Worm (Caenorhabditis elegans) whole organism, L4 larva: ENCODE measurements around the gene acdh-8.

ENCODE experiments used
- F37D6.2 ChIP-seq: sonication (generic microtip); optimal IDR thresholded peaks from 2 replicates; lab custom pipeline; 2016; ENCODE audit warnings: mild to moderate bottlenecking, missing genetic modification characterization, missing compliant biosample characterization
- Y105C5A.15 ChIP-seq: fragments of 200-800 bp; sonication (Bioruptor generic); IDR thresholded peaks from 2 replicates; pipeline ENCODE4 v1.3.6; 2022; ENCODE audit warnings: missing genetic modification characterization, missing compliant biosample characterization
- Y48G9A.11 ChIP-seq: fragments of 200-800 bp; sonication (Bioruptor generic); IDR thresholded peaks from 2 replicates; pipeline ENCODE4 v1.3.6; 2022; ENCODE audit warnings: missing genetic modification reagents, missing genetic modification characterization, missing compliant biosample characterization
- Y75B8A.6 ChIP-seq: fragments of 200-800 bp; sonication (Bioruptor generic); IDR thresholded peaks from 2 replicates; pipeline ENCODE4 v1.3.6; 2022; ENCODE audit warnings: missing genetic modification reagents, missing genetic modification characterization, missing compliant biosample characterization
- aha-1 ChIP-seq: fragments of 150-350 bp; peaks from one replicate; lab custom pipeline; 2014; ENCODE audit warnings: missing biosample characterization, missing genetic modification characterization
- aly-2 ChIP-seq: sonication (generic microtip); optimal IDR thresholded peaks from 2 replicates; lab custom pipeline; 2018; ENCODE audit warnings: missing biosample characterization, missing genetic modification characterization
- arid-1 ChIP-seq: fragments of 200-800 bp; sonication (Bioruptor generic); conservative IDR thresholded peaks from 2 replicates; pipeline ENCODE4 v1.3.6; 2022; ENCODE audit warnings: missing genetic modification reagents, missing genetic modification characterization, missing compliant biosample characterization
- ceh-20 ChIP-seq: fragments of 200-800 bp; sonication (Bioruptor generic); IDR thresholded peaks from 2 replicates; pipeline ENCODE4 v1.3.6; 2022; ENCODE audit warnings: missing genetic modification reagents, missing genetic modification characterization, missing compliant biosample characterization
- ceh-82 ChIP-seq: sonication (generic microtip); optimal IDR thresholded peaks from 2 replicates; lab custom pipeline; 2017; ENCODE audit warnings: missing biosample characterization, missing genetic modification characterization
- cey-2 ChIP-seq: sonication (generic microtip); optimal IDR thresholded peaks from 3 replicates; lab custom pipeline; 2017; ENCODE audit warnings: missing genetic modification characterization, mild to moderate bottlenecking, missing compliant biosample characterization, antibody characterized with exemption, borderline replicate concordance; ENCODE audit not compliant: insufficient read depth
- ctbp-1 ChIP-seq: fragments of 200-800 bp; sonication (Bioruptor generic); IDR thresholded peaks from 2 replicates; pipeline ENCODE4 v1.3.6; 2022; ENCODE audit warnings: missing genetic modification reagents, missing genetic modification characterization, missing compliant biosample characterization
- daf-12 ChIP-seq: fragments of 150-350 bp; optimal IDR thresholded peaks from 2 replicates; lab custom pipeline; 2014; ENCODE audit warnings: missing biosample characterization, missing genetic modification reagents, missing genetic modification characterization
- daf-8 ChIP-seq: fragments of 200-800 bp; sonication (Bioruptor generic); IDR thresholded peaks from 2 replicates; pipeline ENCODE4 v1.3.6; 2022; ENCODE audit warnings: missing genetic modification characterization, missing compliant biosample characterization
- dmd-6 ChIP-seq: fragments of 200-800 bp; sonication (Bioruptor generic); IDR thresholded peaks from 2 replicates; pipeline ENCODE4 v1.3.6; 2022; ENCODE audit warnings: missing genetic modification reagents, missing genetic modification characterization, missing compliant biosample characterization
- dmd-8 ChIP-seq: fragments of 200-800 bp; sonication (Bioruptor generic); IDR thresholded peaks from 2 replicates; pipeline ENCODE4 v1.3.6; 2022; ENCODE audit warnings: missing genetic modification characterization, missing compliant biosample characterization
- dpl-1 ChIP-seq: fragments of 150-350 bp; optimal IDR thresholded peaks from 2 replicates; lab custom pipeline; 2014; ENCODE audit warnings: missing biosample characterization, missing genetic modification reagents, missing genetic modification characterization
- fkh-10 ChIP-seq: fragments of 150-350 bp; optimal IDR thresholded peaks from 2 replicates; lab custom pipeline; 2014; ENCODE audit warnings: missing biosample characterization, missing genetic modification reagents, missing genetic modification characterization
- fos-1 ChIP-seq: fragments of 150-350 bp; optimal IDR thresholded peaks from 2 replicates; lab custom pipeline; 2014; ENCODE audit warnings: missing biosample characterization, missing genetic modification characterization
- hmg-1.1 ChIP-seq: fragments of 200-800 bp; sonication (Bioruptor generic); IDR thresholded peaks from 2 replicates; pipeline ENCODE4 v1.3.6; 2022; ENCODE audit warnings: missing genetic modification reagents, missing genetic modification characterization, missing compliant biosample characterization
- lin-1 ChIP-seq: fragments of 200-800 bp; sonication (Bioruptor generic); IDR thresholded peaks from 2 replicates; pipeline ENCODE4 v1.3.6; 2022; ENCODE audit warnings: missing genetic modification reagents, missing genetic modification characterization, missing compliant biosample characterization
- lin-29 ChIP-seq: fragments of 200-800 bp; sonication (Bioruptor generic); IDR thresholded peaks from 2 replicates; pipeline ENCODE4 v1.3.6; 2022; ENCODE audit warnings: missing genetic modification reagents, missing genetic modification characterization, missing compliant biosample characterization
- lin-38 ChIP-seq: fragments of 200-800 bp; sonication (Bioruptor generic); IDR thresholded peaks from 2 replicates; pipeline ENCODE4 v1.3.6; 2022; ENCODE audit warnings: missing genetic modification reagents, missing genetic modification characterization, missing compliant biosample characterization
- lin-39 ChIP-seq: fragments of 150-350 bp; optimal IDR thresholded peaks from 2 replicates; lab custom pipeline; 2014; ENCODE audit warnings: missing biosample characterization, missing genetic modification reagents, missing genetic modification characterization
- lsy-2 ChIP-seq, 2 experiments: fragments of 150-350 bp in 1 of 2; sonication (generic microtip) in 1 of 2; optimal IDR thresholded peaks; 2 replicates each; lab custom pipeline; 2014 to 2017; ENCODE audit warnings: missing biosample characterization in 2 of 2, missing genetic modification characterization in 2 of 2
- madf-9 ChIP-seq: fragments of 200-800 bp; sonication (Bioruptor generic); conservative IDR thresholded peaks from 2 replicates; pipeline ENCODE4 v1.3.6; 2022; ENCODE audit warnings: missing genetic modification reagents, missing genetic modification characterization, missing compliant biosample characterization
- mdl-1 ChIP-seq, 2 experiments: fragments of 150-350 bp in 1 of 2; sonication (generic microtip) in 1 of 2; optimal IDR thresholded peaks; 2 replicates each; lab custom pipeline; 2014 to 2017; ENCODE audit warnings: missing biosample characterization in 2 of 2, missing genetic modification characterization in 2 of 2
- mdt-29 ChIP-seq: fragments of 200-800 bp; sonication (Bioruptor generic); IDR thresholded peaks from 2 replicates; pipeline ENCODE4 v1.3.6; 2022; ENCODE audit warnings: missing genetic modification reagents, missing genetic modification characterization, missing compliant biosample characterization
- mep-1 ChIP-seq: fragments of 150-350 bp; sonication (generic microtip); optimal IDR thresholded peaks from 3 replicates; lab custom pipeline; 2014; ENCODE audit warnings: missing biosample characterization, missing genetic modification characterization
- nhr-237 ChIP-seq: sonication (generic microtip); optimal IDR thresholded peaks from 2 replicates; lab custom pipeline; 2017; ENCODE audit warnings: missing biosample characterization, missing genetic modification characterization
- nhr-28 ChIP-seq: fragments of 150-350 bp; optimal IDR thresholded peaks from 2 replicates; lab custom pipeline; 2014; ENCODE audit warnings: missing biosample characterization, missing genetic modification characterization
- nhr-42 ChIP-seq: fragments of 200-800 bp; sonication (Bioruptor generic); IDR thresholded peaks from 2 replicates; pipeline ENCODE4 v1.3.6; 2022; ENCODE audit warnings: missing genetic modification characterization, missing compliant biosample characterization
- pha-4 ChIP-seq, 2 experiments: fragments of 150-350 bp in 1 of 2; fragments of 200-800 bp in 1 of 2; sonication (Bioruptor generic) in 1 of 2; IDR thresholded peaks in 1 of 2; optimal IDR thresholded peaks in 1 of 2; 2 replicates each; pipeline versions ENCODE4 v1.3.6 to Lab custom; 2014 to 2022; ENCODE audit warnings: missing genetic modification characterization in 2 of 2, missing genetic modification reagents in 2 of 2, missing biosample characterization in 1 of 2, missing compliant biosample characterization in 1 of 2
- pqm-1 ChIP-seq: sonication (generic microtip); optimal IDR thresholded peaks from 2 replicates; lab custom pipeline; 2017; ENCODE audit warnings: missing biosample characterization, missing genetic modification characterization
- snpc-1.2 ChIP-seq: fragments of 200-800 bp; sonication (Bioruptor generic); IDR thresholded peaks from 2 replicates; pipeline ENCODE4 v1.3.6; 2022; ENCODE audit warnings: missing genetic modification reagents, missing genetic modification characterization, missing compliant biosample characterization
- snpc-4 ChIP-seq: fragments of 150-350 bp; optimal IDR thresholded peaks from 2 replicates; lab custom pipeline; 2014; ENCODE audit warnings: missing biosample characterization, missing genetic modification characterization
- tag-97 ChIP-seq: fragments of 200-800 bp; sonication (Bioruptor generic); IDR thresholded peaks from 2 replicates; pipeline ENCODE4 v1.3.6; 2022; ENCODE audit warnings: missing genetic modification characterization, missing compliant biosample characterization
- tra-1 ChIP-seq: fragments of 200-800 bp; sonication (Bioruptor generic); IDR thresholded peaks from 2 replicates; pipeline ENCODE4 v1.3.6; 2022; ENCODE audit warnings: missing genetic modification reagents, missing genetic modification characterization, missing compliant biosample characterization
- unc-39 ChIP-seq: sonication (generic microtip); optimal IDR thresholded peaks from 2 replicates; lab custom pipeline; 2017; ENCODE audit warnings: missing biosample characterization, missing genetic modification characterization
- unc-62 ChIP-seq, 3 experiments: fragments of 150-350 bp in 1 of 3; sonication (generic microtip); optimal IDR thresholded peaks in 2 of 3; peaks in 1 of 3; 1 replicate in 1 of 3; 2 replicates in 2 of 3; lab custom pipeline; 2014 to 2017; ENCODE audit warnings: missing biosample characterization in 3 of 3, missing genetic modification characterization in 3 of 3, missing genetic modification reagents in 3 of 3, missing genotype in 1 of 3
- vab-7 ChIP-seq: fragments of 200-800 bp; sonication (Bioruptor generic); IDR thresholded peaks from 2 replicates; pipeline ENCODE4 v1.3.6; 2022; ENCODE audit warnings: missing genetic modification reagents, missing genetic modification characterization, missing compliant biosample characterization
- zip-2 ChIP-seq: fragments of 150-350 bp; optimal IDR thresholded peaks from 2 replicates; lab custom pipeline; 2014; ENCODE audit warnings: missing biosample characterization, missing genetic modification characterization
- ztf-7 ChIP-seq: fragments of 150-350 bp; optimal IDR thresholded peaks from 2 replicates; lab custom pipeline; 2014; ENCODE audit warnings: missing biosample characterization, missing genetic modification characterization

acdh-8 gene

DNA sequence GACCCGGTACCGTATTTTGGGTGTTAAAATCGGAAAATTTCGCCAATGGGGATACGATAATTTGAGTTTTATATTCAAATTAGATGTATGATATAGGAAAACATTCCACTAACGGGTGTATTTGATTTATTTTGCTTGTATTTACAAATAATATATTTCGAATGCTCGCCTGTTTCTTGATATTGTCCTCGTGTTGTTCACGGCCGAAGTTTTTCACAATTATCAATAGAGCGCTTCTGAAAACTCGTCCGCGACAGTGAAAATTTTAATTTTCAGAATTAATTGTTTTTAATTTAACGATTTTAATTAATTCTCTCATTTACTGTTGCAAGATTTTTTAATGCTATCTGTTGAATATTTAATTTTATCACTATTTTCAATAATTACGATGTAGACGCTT, 25.4 kb downstream of the acdh-8 start (continued):
- peak; percentile 47; the same call in 1 of the 2 replicates for TF ChIP-seq madf-9
- TF ChIP-seq dpl-1 (GFP tag; lab: Kevin White, UChicago): peak; percentile 24
- TF ChIP-seq dmd-6 (GFP tag; lab: Robert Waterston, UW): peak; percentile 34
- TF ChIP-seq Y105C5A.15 (GFP tag; lab: Robert Waterston, UW): no peak
- TF ChIP-seq daf-8 (GFP tag; lab: Robert Waterston, UW): no peak
- no peak for TF ChIP-seq arid-1 (GFP tag; lab: Robert Waterston, UW)
- no peak for TF ChIP-seq cey-2 (tag; lab: Kevin White, UChicago)
- TF ChIP-seq aha-1 (tag; lab: Kevin White, UChicago): peak; percentile 30
- no peak for TF ChIP-seq ztf-7
- TF ChIP-seq aly-2 (tag; lab: Kevin White, UChicago): no peak
- 0 out of 2 replicates have a peak, but pooled peaks have one; percentile 23 for TF ChIP-seq vab-7
- TF ChIP-seq F37D6.2 (tag; lab: Kevin White, UChicago): no peak
- no peak for TF ChIP-seq fos-1 (tag; lab: Kevin White, UChicago)
- 0 out of 2 replicates have a peak, but pooled peaks have one; percentile 21 for TF ChIP-seq tra-1 (GFP tag; lab: Robert Waterston, UW)
- no peak for TF ChIP-seq pha-4 (GFP tag; IDR thresholded peaks at IDR 0.05; lab: Robert Waterston, UW)
- no peak for TF ChIP-seq pha-4 (tag; optimal IDR thresholded peaks at IDR 0.05; lab: Kevin White, UChicago)

DNA sequence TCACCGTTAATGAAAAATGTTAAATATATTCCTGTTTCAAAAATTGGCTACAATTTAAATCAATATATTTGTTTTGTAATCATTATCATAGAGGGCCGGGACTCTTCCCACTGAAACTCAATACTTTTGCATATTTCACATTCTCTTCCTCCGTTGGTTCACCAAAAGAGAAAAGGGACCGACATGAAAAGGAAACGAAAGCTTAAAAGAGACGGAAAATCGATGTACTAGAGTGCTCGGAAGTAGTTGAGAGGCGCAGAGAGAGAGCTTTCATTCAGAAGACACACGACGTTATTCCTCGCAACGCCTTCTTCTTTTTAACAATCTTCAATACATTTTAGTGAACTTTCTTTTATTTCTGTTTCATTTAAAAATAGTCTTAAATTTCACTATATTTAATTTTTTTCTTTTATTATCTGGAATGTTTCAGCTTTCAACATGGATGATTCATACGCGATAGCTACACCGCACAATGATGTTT, 26.0 kb downstream of the acdh-8 start, which contains the start of gene ehs-1:
Gene ehs-1 (plus strand): TSS at position 431 of the 481 bp plus-strand sequence.
- TF ChIP-seq daf-12 (tag; lab: Kevin White, UChicago) (no peak), mdt-29 (GFP tag; lab: Robert Waterston, UW) (no peak), snpc-1.2 (GFP tag; lab: Robert Waterston, UW) (no peak), dpl-1 (GFP tag; lab: Kevin White, UChicago) (peak; percentile 2), ctbp-1 (GFP tag; lab: Robert Waterston, UW) (0 out of 2 replicates have a peak, but pooled peaks have one; percentile 10), lsy-2 (tag; optimal IDR thresholded peaks at IDR 0.05; lab: Kevin White, UChicago) (peak in 1 of 2 experiments; percentile 19)
- TF ChIP-seq, all 104 proteins: peak for 3

- TF ChIP-seq zip-2 (tag; lab: Kevin White, UChicago): no peak
- peak in 1 of 2 experiments; percentile 51 for TF ChIP-seq unc-62 (GFP tag; optimal IDR thresholded peaks at IDR 0.05 in 1 of 2; lab: Kevin White, UChicago)
- TF ChIP-seq unc-62 (tag; optimal IDR thresholded peaks at IDR 0.05; lab: Kevin White, UChicago): no peak
- no peak for TF ChIP-seq mdl-1 (tag; optimal IDR thresholded peaks at IDR 0.05; lab: Kevin White, UChicago)
- no peak for TF ChIP-seq nhr-237 (tag; lab: Kevin White, UChicago)
- TF ChIP-seq nhr-28 (tag; lab: Kevin White, UChicago): peak; percentile 36
Observed at ce11 chrII:5827364-5827763, 33.1 kb downstream of the acdh-8 start, which contains the start of gene tbc-2. TSS of gene tbc-2 (minus strand) at chrII:5827443.

DNA sequence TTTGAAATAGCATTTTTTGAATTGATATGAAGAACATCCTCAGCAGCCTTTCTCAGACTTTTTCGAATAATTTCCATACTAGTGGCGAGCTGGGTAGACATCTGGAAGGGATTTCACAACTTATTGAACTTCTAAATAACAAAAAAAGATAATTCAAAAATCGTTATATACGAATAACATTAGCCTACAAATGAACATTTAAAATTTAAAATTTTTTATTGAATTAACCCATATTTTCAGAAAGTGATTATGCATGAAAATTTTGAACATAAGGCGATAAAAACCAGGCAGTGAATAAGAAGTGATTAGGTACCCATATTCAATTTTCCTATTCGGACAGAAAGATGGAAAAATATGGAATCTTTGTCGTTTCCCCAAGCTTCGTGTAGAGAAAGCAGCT, 34.2 kb downstream of the acdh-8 start, which contains the start of gene ZK1248.11:
Gene ZK1248.11 (minus strand): TSS at position 101 of the 400 bp plus-strand sequence.
- TF ChIP-seq ceh-20 (no peak), tag-97 (GFP tag; lab: Robert Waterston, UW) (no peak), Y48G9A.11 (no peak), fkh-10 (no peak), ceh-82 (no peak), pqm-1 (tag; lab: Kevin White, UChicago) (no peak), dmd-8 (GFP tag; lab: Robert Waterston, UW) (no peak), hmg-1.1 (GFP tag; lab: Robert Waterston, UW) (no peak), snpc-4 (no peak), Y75B8A.6 (GFP tag; lab: Robert Waterston, UW) (no peak), nhr-42 (GFP tag; lab: Robert Waterston, UW) (no peak), unc-39 (tag; lab: Kevin White, UChicago) (no peak), lin-39 (tag; lab: Kevin White, UChicago) (no peak), lin-1 (GFP tag; lab: Robert Waterston, UW) (no peak), dmd-6 (GFP tag; lab: Robert Waterston, UW) (no peak), unc-62 (GFP tag; optimal IDR thresholded peaks at IDR 0.05 in 1 of 2; lab: Kevin White, UChicago) (no peak), unc-62 (tag; optimal IDR thresholded peaks at IDR 0.05; lab: Kevin White, UChicago) (no peak), lin-29 (GFP tag; lab: Robert Waterston, UW) (no peak), mep-1 (tag; lab: Kevin White, UChicago) (no peak), lin-38 (GFP tag; lab: Robert Waterston, UW) (no peak), aha-1 (tag; lab: Kevin White, UChicago) (no peak)
